Worm (Caenorhabditis elegans): ENCODE data around the gene C01B10.11.

- TF ChIP-seq ztf-11 (tag; optimal IDR thresholded peaks at IDR 0.05) (no peak), nhr-12 (tag; optimal IDR thresholded peaks at IDR 0.05) (no peak), zag-1 (tag; optimal IDR thresholded peaks at IDR 0.05) (no peak), sma-3 (GFP tag; optimal IDR thresholded peaks at IDR 0.05) (no peak), elt-3 (tag; optimal IDR thresholded peaks at IDR 0.05) (no peak), nhr-237 (tag; optimal IDR thresholded peaks at IDR 0.05) (no peak)
These were observed 9.2 kb upstream of the C01B10.11 start for ce11 chrIV:6648625-6649024.
